Worm (Caenorhabditis elegans) whole organism, L1 larva: Measurements from ENCODE around the gene E02H1.5.

ENCODE experiments used
- C04F5.9 ChIP-seq: sonication (generic microtip); optimal IDR thresholded peaks from 2 replicates; lab custom pipeline; 2016; ENCODE audit warnings: missing genetic modification characterization, missing compliant biosample characterization
- C16A3.4 ChIP-seq: fragments of 150-350 bp; optimal IDR thresholded peaks from 2 replicates; lab custom pipeline; 2014; ENCODE audit warnings: missing biosample characterization, missing genetic modification characterization
- F16B12.6 ChIP-seq: fragments of 150-350 bp; optimal IDR thresholded peaks from 2 replicates; lab custom pipeline; 2014; ENCODE audit warnings: missing biosample characterization, missing genetic modification characterization
- Y116A8C.19 ChIP-seq: sonication (generic microtip); optimal IDR thresholded peaks from 2 replicates; lab custom pipeline; 2016; ENCODE audit warnings: missing compliant biosample characterization, missing genetic modification characterization, borderline replicate concordance
- aly-2 ChIP-seq: fragments of 150-350 bp; optimal IDR thresholded peaks from 2 replicates; lab custom pipeline; 2014; ENCODE audit warnings: missing biosample characterization, missing genetic modification characterization
- ama-1 ChIP-seq: fragments of 150-350 bp; optimal IDR thresholded peaks from 2 replicates; lab custom pipeline; 2014
- ceh-63 ChIP-seq: fragments of 200-800 bp; sonication (Bioruptor generic); optimal IDR thresholded peaks from 2 replicates; lab custom pipeline; 2018; ENCODE audit warnings: mild to moderate bottlenecking, missing genetic modification characterization, missing compliant biosample characterization
- ceh-8 ChIP-seq: fragments of 200-800 bp; sonication (Bioruptor generic); optimal IDR thresholded peaks from 2 replicates; lab custom pipeline; 2018; ENCODE audit warnings: mild to moderate bottlenecking, missing genetic modification characterization, moderate library complexity, missing compliant biosample characterization
- ceh-82 ChIP-seq, 3 experiments: fragments of 150-350 bp in 1 of 3; sonication (generic microtip) in 2 of 3; optimal IDR thresholded peaks; 2 replicates each; lab custom pipeline; 2014 to 2017; ENCODE audit warnings: missing biosample characterization in 3 of 3, missing genetic modification characterization in 3 of 3
- ceh-90 ChIP-seq: sonication (generic microtip); optimal IDR thresholded peaks from 2 replicates; lab custom pipeline; 2016; ENCODE audit warnings: missing genetic modification characterization, missing compliant biosample characterization
- dpl-1 ChIP-seq, 3 experiments: fragments of 150-350 bp in 2 of 3; sonication (generic microtip) in 1 of 3; optimal IDR thresholded peaks; 2 replicates each; lab custom pipeline; 2014 to 2017; ENCODE audit warnings: missing biosample characterization in 3 of 3, missing genetic modification characterization in 3 of 3, missing genetic modification reagents in 3 of 3
- efl-1 ChIP-seq, 4 experiments: fragments of 150-350 bp; optimal IDR thresholded peaks in 3 of 4; peaks in 1 of 4; 1 replicate in 1 of 4; 2 replicates in 3 of 4; lab custom pipeline; 2014; ENCODE audit warnings: missing biosample characterization in 2 of 4, missing genetic modification characterization in 2 of 4, missing genetic modification reagents in 2 of 4
- egl-13 ChIP-seq: sonication (generic microtip); optimal IDR thresholded peaks from 2 replicates; lab custom pipeline; 2016; ENCODE audit warnings: missing genotype, missing genetic modification reagents, missing genetic modification characterization, missing compliant biosample characterization
- egl-27 ChIP-seq, 2 experiments: fragments of 150-350 bp in 1 of 2; sonication (generic microtip); optimal IDR thresholded peaks; 3 replicates each; lab custom pipeline; 2017 to 2018; ENCODE audit warnings: missing biosample characterization in 2 of 2, missing genetic modification characterization in 2 of 2, missing genetic modification reagents in 2 of 2
- elt-2 ChIP-seq: sonication (generic microtip); optimal IDR thresholded peaks from 2 replicates; lab custom pipeline; 2016; ENCODE audit warnings: missing genetic modification characterization, mild to moderate bottlenecking, inconsistent platforms, missing compliant biosample characterization, missing genetic modification reagents
- elt-3 ChIP-seq, 6 experiments: fragments of 150-350 bp in 1 of 6; sonication (generic microtip); optimal IDR thresholded peaks; 2 replicates each; lab custom pipeline; 2017 to 2018; ENCODE audit warnings: missing biosample characterization in 6 of 6, missing genetic modification characterization in 6 of 6, inconsistent platforms in 1 of 6
- ets-5 ChIP-seq: fragments of 200-800 bp; sonication (Bioruptor generic); IDR thresholded peaks from 2 replicates; pipeline ENCODE4 v1.3.6; 2022; ENCODE audit warnings: missing genetic modification characterization, missing compliant biosample characterization
- fkh-4 ChIP-seq: sonication (generic microtip); optimal IDR thresholded peaks from 2 replicates; lab custom pipeline; 2016; ENCODE audit warnings: missing compliant biosample characterization, missing genetic modification characterization, borderline replicate concordance
- fos-1 ChIP-seq: fragments of 150-350 bp; optimal IDR thresholded peaks from 2 replicates; lab custom pipeline; 2014; ENCODE audit warnings: missing biosample characterization, missing genetic modification characterization
- grh-1 ChIP-seq: fragments of 200-800 bp; sonication (Bioruptor generic); IDR thresholded peaks from 2 replicates; pipeline ENCODE4 v1.3.6; 2022; ENCODE audit warnings: missing genetic modification reagents, missing genetic modification characterization, missing compliant biosample characterization
- hlh-4 ChIP-seq: sonication (generic microtip); optimal IDR thresholded peaks from 2 replicates; lab custom pipeline; 2016; ENCODE audit warnings: mild to moderate bottlenecking, missing genetic modification characterization, missing compliant biosample characterization
- hpl-2 ChIP-seq: fragments of 150-350 bp; optimal IDR thresholded peaks from 2 replicates; lab custom pipeline; 2014; ENCODE audit warnings: missing biosample characterization, missing genetic modification reagents, missing genetic modification characterization
- isw-1 ChIP-seq: fragments of 200-800 bp; sonication (Bioruptor generic); IDR thresholded peaks from 2 replicates; pipeline ENCODE4 v1.3.6; 2022; ENCODE audit warnings: missing genetic modification characterization, missing compliant biosample characterization
- lin-13 ChIP-seq: fragments of 150-350 bp; optimal IDR thresholded peaks from 2 replicates; lab custom pipeline; 2014; ENCODE audit warnings: missing biosample characterization, missing genetic modification reagents, missing genetic modification characterization
- lin-15B ChIP-seq: fragments of 150-350 bp; sonication (generic microtip); optimal IDR thresholded peaks from 3 replicates; lab custom pipeline; 2014; ENCODE audit warnings: missing biosample characterization, missing genetic modification characterization
- lin-35 ChIP-seq, 2 experiments: fragments of 150-350 bp; optimal IDR thresholded peaks; 2 replicates each; lab custom pipeline; 2014; ENCODE audit warnings: missing biosample characterization in 2 of 2, missing genetic modification characterization in 2 of 2, missing genetic modification reagents in 2 of 2
- lin-39 ChIP-seq: fragments of 150-350 bp; optimal IDR thresholded peaks from 2 replicates; lab custom pipeline; 2014; ENCODE audit warnings: missing biosample characterization, missing genetic modification reagents, missing genetic modification characterization
- lir-3 ChIP-seq: sonication (generic microtip); optimal IDR thresholded peaks from 2 replicates; lab custom pipeline; 2016; ENCODE audit warnings: mild to moderate bottlenecking, missing genetic modification characterization, moderate library complexity, missing compliant biosample characterization; ENCODE audit not compliant: poor library complexity
- mdl-1 ChIP-seq, 2 experiments: fragments of 150-350 bp; optimal IDR thresholded peaks; 2 replicates each; lab custom pipeline; 2014 to 2017; ENCODE audit warnings: missing biosample characterization in 2 of 2, missing genetic modification characterization in 2 of 2, inconsistent platforms in 1 of 2
- mef-2 ChIP-seq: fragments of 150-350 bp; optimal IDR thresholded peaks from 2 replicates; lab custom pipeline; 2014; ENCODE audit warnings: missing biosample characterization, missing genetic modification characterization
- mep-1 ChIP-seq: fragments of 150-350 bp; optimal IDR thresholded peaks from 2 replicates; lab custom pipeline; 2014; ENCODE audit warnings: missing biosample characterization, missing genetic modification characterization
- nhr-11 ChIP-seq: fragments of 150-350 bp; optimal IDR thresholded peaks from 2 replicates; lab custom pipeline; 2014; ENCODE audit warnings: missing biosample characterization, missing genetic modification characterization
- nhr-12 ChIP-seq: sonication (generic microtip); optimal IDR thresholded peaks from 2 replicates; lab custom pipeline; 2017; ENCODE audit warnings: missing biosample characterization, missing genetic modification characterization
- nhr-19 ChIP-seq: fragments of 200-800 bp; sonication (Bioruptor generic); conservative IDR thresholded peaks from 2 replicates; pipeline ENCODE4 v1.3.6; 2022; ENCODE audit warnings: missing genetic modification characterization, missing compliant biosample characterization
- nhr-20 ChIP-seq: sonication (generic microtip); optimal IDR thresholded peaks from 2 replicates; lab custom pipeline; 2016; ENCODE audit warnings: mild to moderate bottlenecking, missing genetic modification characterization, missing compliant biosample characterization
- nhr-28 ChIP-seq: fragments of 150-350 bp; optimal IDR thresholded peaks from 2 replicates; lab custom pipeline; 2014; ENCODE audit warnings: missing biosample characterization, missing genetic modification characterization
- nhr-77 ChIP-seq: fragments of 150-350 bp; optimal IDR thresholded peaks from 2 replicates; lab custom pipeline; 2014; ENCODE audit warnings: missing biosample characterization, missing genetic modification characterization
- nhr-84 ChIP-seq: sonication (generic microtip); optimal IDR thresholded peaks from 2 replicates; lab custom pipeline; 2017; ENCODE audit warnings: missing biosample characterization, missing genetic modification characterization
- pqm-1 ChIP-seq: sonication (generic microtip); optimal IDR thresholded peaks from 3 replicates; lab custom pipeline; 2017; ENCODE audit warnings: missing biosample characterization, missing genetic modification characterization
- rnt-1 ChIP-seq: sonication (generic microtip); optimal IDR thresholded peaks from 2 replicates; lab custom pipeline; 2016; ENCODE audit warnings: mild to moderate bottlenecking, missing genetic modification characterization, moderate library complexity, missing compliant biosample characterization
- skn-1 ChIP-seq: fragments of 150-350 bp; optimal IDR thresholded peaks from 2 replicates; lab custom pipeline; 2014; ENCODE audit warnings: missing biosample characterization, missing genetic modification characterization
- sox-4 ChIP-seq: sonication (generic microtip); optimal IDR thresholded peaks from 2 replicates; lab custom pipeline; 2016; ENCODE audit warnings: missing genetic modification characterization, missing compliant biosample characterization
- sptf-1 ChIP-seq: fragments of 150-350 bp; optimal IDR thresholded peaks from 2 replicates; lab custom pipeline; 2014; ENCODE audit warnings: missing biosample characterization, missing genetic modification characterization
- sup-37 ChIP-seq: fragments of 200-800 bp; sonication (Bioruptor generic); optimal IDR thresholded peaks from 2 replicates; lab custom pipeline; 2018; ENCODE audit warnings: mild to moderate bottlenecking, missing genetic modification characterization, missing compliant biosample characterization
- swsn-7 ChIP-seq: sonication (generic microtip); optimal IDR thresholded peaks from 2 replicates; lab custom pipeline; 2016; ENCODE audit warnings: missing genetic modification characterization, missing compliant biosample characterization
- unc-130 ChIP-seq: fragments of 150-350 bp; optimal IDR thresholded peaks from 2 replicates; lab custom pipeline; 2017; ENCODE audit warnings: missing biosample characterization, missing genetic modification characterization, inconsistent platforms
- unc-86 ChIP-seq: sonication (generic microtip); optimal IDR thresholded peaks from 2 replicates; lab custom pipeline; 2016; ENCODE audit warnings: missing genetic modification characterization, missing compliant biosample characterization
- unc-98 ChIP-seq: fragments of 200-800 bp; sonication (Bioruptor generic); IDR thresholded peaks from 2 replicates; pipeline ENCODE4 v1.3.6; 2022; ENCODE audit warnings: missing genetic modification characterization, missing compliant biosample characterization
- vab-15 ChIP-seq: sonication (generic microtip); optimal IDR thresholded peaks from 2 replicates; lab custom pipeline; 2017; ENCODE audit warnings: missing genotype, mild to moderate bottlenecking, missing genetic modification characterization, missing compliant biosample characterization
- zag-1 ChIP-seq: fragments of 150-350 bp; optimal IDR thresholded peaks from 2 replicates; lab custom pipeline; 2014; ENCODE audit warnings: missing biosample characterization, missing genetic modification characterization

E02H1.5 gene

DNA sequence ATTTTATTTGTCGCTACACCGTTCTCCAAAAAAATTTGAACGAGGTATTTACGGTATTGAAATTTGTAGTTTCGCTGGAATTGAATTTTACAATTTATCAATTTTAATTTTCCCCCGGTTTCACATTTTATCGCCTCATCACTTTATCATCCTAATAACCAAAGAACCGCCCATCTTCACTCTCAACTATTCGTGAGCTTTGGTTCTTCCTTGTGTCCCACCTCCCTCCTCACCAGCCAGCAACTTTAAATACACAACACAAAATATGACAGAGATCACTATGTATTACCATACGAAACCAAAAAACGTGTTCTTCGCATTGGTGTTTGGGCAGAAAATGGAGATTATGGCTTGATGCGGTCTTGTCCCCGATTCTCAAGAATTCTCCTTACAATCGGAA is 9.0 kb downstream of the E02H1.5 start (continued):
- TF ChIP-seq egl-13 (tag; lab: Kevin White, UChicago) (no peak), efl-1 (optimal IDR thresholded peaks at IDR 0.05; lab: Kevin White, UChicago) (no peak), efl-1 (GFP tag; optimal IDR thresholded peaks at IDR 0.05 in 1 of 2; lab: Kevin White, UChicago) (no peak), ceh-63 (GFP tag; lab: Kevin White, UChicago) (no peak), elt-2 (peak; percentile 0), grh-1 (no peak), zag-1 (tag; lab: Kevin White, UChicago) (no peak), lin-39 (tag; lab: Kevin White, UChicago) (no peak), mdl-1 (tag; optimal IDR thresholded peaks at IDR 0.05; lab: Kevin White, UChicago) (peak in 1 of 2 experiments; percentile 11), isw-1 (GFP tag; lab: Robert Waterston, UW) (no peak), nhr-11 (tag; lab: Kevin White, UChicago) (no peak), aly-2 (tag; lab: Kevin White, UChicago) (no peak), fkh-4 (tag; lab: Kevin White, UChicago) (no peak), hpl-2 (no peak), C16A3.4 (tag; lab: Kevin White, UChicago) (peak; percentile 14), ceh-8 (GFP tag; lab: Kevin White, UChicago) (no peak), unc-86 (tag; lab: Kevin White, UChicago) (no peak), nhr-84 (no peak), nhr-12 (tag; lab: Kevin White, UChicago) (no peak), F16B12.6 (no peak), fos-1 (tag; lab: Kevin White, UChicago) (no peak), mef-2 (no peak), lir-3 (tag; lab: Kevin White, UChicago) (no peak), sup-37 (GFP tag; lab: Kevin White, UChicago) (no peak), mep-1 (tag; lab: Kevin White, UChicago) (no peak), unc-98 (no peak), Y116A8C.19 (tag; lab: Kevin White, UChicago) (no peak), C04F5.9 (tag; lab: Kevin White, UChicago) (no peak), vab-15 (tag; lab: Kevin White, UChicago) (no peak), unc-130 (tag; lab: Kevin White, UChicago) (no peak), lin-13 (no peak), dpl-1 (GFP tag; optimal IDR thresholded peaks at IDR 0.05; lab: Kevin White, UChicago) (peak in 1 of 3 experiments; percentile 10), nhr-28 (no peak), sox-4 (tag; lab: Kevin White, UChicago) (no peak), nhr-77 (tag; lab: Kevin White, UChicago) (no peak), hlh-4 (tag; lab: Kevin White, UChicago) (no peak), ceh-90 (no peak), rnt-1 (tag; lab: Kevin White, UChicago) (no peak), ceh-82 (tag; optimal IDR thresholded peaks at IDR 0.05; lab: Kevin White, UChicago) (no peak), nhr-19 (peak; percentile 71), nhr-20 (tag; lab: Kevin White, UChicago) (peak; percentile 55), ets-5 (GFP tag; lab: Robert Waterston, UW) (no peak), elt-3 (tag; optimal IDR thresholded peaks at IDR 0.05; lab: Kevin White, UChicago) (no peak), lin-15B (tag; lab: Kevin White, UChicago) (no peak), pqm-1 (tag; lab: Kevin White, UChicago) (no peak), sptf-1 (no peak), skn-1 (no peak), lin-35 (GFP tag; optimal IDR thresholded peaks at IDR 0.05; lab: Kevin White, UChicago) (peak in 1 of 2 experiments; percentile 65), egl-27 (tag; optimal IDR thresholded peaks at IDR 0.05; lab: Kevin White, UChicago) (no peak), ama-1 (lab: Kevin White, UChicago) (peak; percentile 45), swsn-7 (tag; lab: Kevin White, UChicago) (no peak)
- TF ChIP-seq, all 84 proteins: peak for 12
